Worm (Caenorhabditis elegans) whole organism, midembryonic: ENCODE data around the gene ZK795.3.

ENCODE experiments used
- T22C8.4 ChIP-seq: fragments of 200-800 bp; sonication (Bioruptor generic); IDR thresholded peaks from 2 replicates; pipeline ENCODE4 v1.3.6; 2022; ENCODE audit warnings: missing genetic modification characterization, missing compliant biosample characterization
- cog-1 ChIP-seq: sonication (generic microtip); optimal IDR thresholded peaks from 2 replicates; lab custom pipeline; 2016; ENCODE audit warnings: missing genetic modification characterization, missing compliant biosample characterization
- flt-1 ChIP-seq: fragments of 200-800 bp; sonication (Bioruptor generic); IDR thresholded peaks from 2 replicates; pipeline ENCODE4 v1.3.6; 2022; ENCODE audit warnings: missing genetic modification characterization, missing compliant biosample characterization
- klf-2 ChIP-seq: fragments of 200-800 bp; sonication (Bioruptor generic); conservative IDR thresholded peaks from 2 replicates; pipeline ENCODE4 v1.3.6; 2022; ENCODE audit warnings: missing genetic modification reagents, missing genetic modification characterization, missing compliant biosample characterization
- med-1 ChIP-seq: sonication (generic microtip); optimal IDR thresholded peaks from 2 replicates; lab custom pipeline; 2017; ENCODE audit warnings: missing genetic modification characterization, mild to moderate bottlenecking, missing compliant biosample characterization, antibody characterized with exemption, missing genetic modification reagents; ENCODE audit not compliant: insufficient read depth
- ref-1 ChIP-seq: fragments of 200-800 bp; sonication (Bioruptor generic); conservative IDR thresholded peaks from 2 replicates; pipeline ENCODE4 v1.3.6; 2022; ENCODE audit warnings: missing genetic modification reagents, missing genetic modification characterization, missing compliant biosample characterization
- tab-1 ChIP-seq: fragments of 200-800 bp; sonication (Bioruptor generic); IDR thresholded peaks from 2 replicates; pipeline ENCODE4 v1.3.6; 2022; ENCODE audit warnings: missing genetic modification characterization, missing compliant biosample characterization
- ztf-23 ChIP-seq: fragments of 200-800 bp; sonication (Bioruptor generic); IDR thresholded peaks from 2 replicates; pipeline ENCODE4 v1.3.6; 2022; ENCODE audit warnings: missing genetic modification reagents, missing genetic modification characterization, missing compliant biosample characterization
- ztf-29 ChIP-seq: fragments of 200-800 bp; sonication (Bioruptor generic); IDR thresholded peaks from 2 replicates; pipeline ENCODE4 v1.3.6; 2022; ENCODE audit warnings: missing genetic modification reagents, missing genetic modification characterization, missing compliant biosample characterization

ZK795.3 gene

ce11 chrIV:12567176-12567892 lies 8.2 kb downstream of the ZK795.3 start, which contains the start of the genes hsb-1 and let-99:
Gene hsb-1, minus strand, starts transcription at chrIV:12567226.
Gene let-99, plus strand, starts transcription at chrIV:12567842.
- TF ChIP-seq klf-2 (GFP tag; lab: Robert Waterston, UW) (no peak), med-1 (GFP tag; lab: Kevin White, UChicago) (no peak), tab-1 (GFP tag; lab: Robert Waterston, UW) (no peak), ztf-23 (GFP tag; lab: Robert Waterston, UW) (no peak), ref-1 (GFP tag; lab: Robert Waterston, UW) (no peak), T22C8.4 (no peak), cog-1 (tag; lab: Kevin White, UChicago) (no peak), ztf-29 (GFP tag; lab: Robert Waterston, UW) (no peak), flt-1 (GFP tag; lab: Robert Waterston, UW) (no peak)

- TF ChIP-seq ztf-29 (GFP tag; lab: Robert Waterston, UW), result no peak
- TF ChIP-seq ref-1 (GFP tag; lab: Robert Waterston, UW), result no peak
- TF ChIP-seq med-1 (GFP tag; lab: Kevin White, UChicago), result no peak
Observed at ce11 chrIV:12570546-12570945, 11.4 kb downstream of the ZK795.3 start.

- TF ChIP-seq med-1 (GFP tag; lab: Kevin White, UChicago), result no peak
- TF ChIP-seq flt-1 (GFP tag; lab: Robert Waterston, UW), result no peak
- no peak for TF ChIP-seq klf-2 (GFP tag; lab: Robert Waterston, UW)
- TF ChIP-seq T22C8.4, result no peak
- no peak for TF ChIP-seq ztf-23 (GFP tag; lab: Robert Waterston, UW)
- no peak for TF ChIP-seq tab-1 (GFP tag; lab: Robert Waterston, UW)
- TF ChIP-seq ref-1 (GFP tag; lab: Robert Waterston, UW), result no peak
- TF ChIP-seq ztf-29 (GFP tag; lab: Robert Waterston, UW), result no peak
Observed at ce11 chrIV:12571047-12571446, 11.9 kb downstream of the ZK795.3 start, which contains the start of gene K08E7.4. Gene K08E7.4, minus strand, starts transcription at chrIV:12571147.

- TF ChIP-seq flt-1 (GFP tag; lab: Robert Waterston, UW) (no peak), ztf-29 (GFP tag; lab: Robert Waterston, UW) (no peak)
Observed at ce11 chrIV:12573068-12573467, 13.9 kb downstream of the ZK795.3 start, which contains the start of gene K08E7.5. Gene K08E7.5, plus strand, starts transcription at chrIV:12573368.

- TF ChIP-seq T22C8.4, result no peak
- no peak for TF ChIP-seq tab-1 (GFP tag; lab: Robert Waterston, UW)
- no peak for TF ChIP-seq med-1 (GFP tag; lab: Kevin White, UChicago)
- TF ChIP-seq ref-1 (GFP tag; lab: Robert Waterston, UW), result no peak
- TF ChIP-seq klf-2 (GFP tag; lab: Robert Waterston, UW), result no peak
Observed at ce11 chrIV:12574265-12574664, 15.1 kb downstream of the ZK795.3 start.

ce11 chrIV:12581046-12581445 lies 21.9 kb downstream of the ZK795.3 start, which contains the start of gene K08E7.6:
Gene K08E7.6, minus strand, starts transcription at chrIV:12581146.
- TF ChIP-seq T22C8.4, result no peak
- TF ChIP-seq ref-1 (GFP tag; lab: Robert Waterston, UW), result no peak
- TF ChIP-seq ztf-29 (GFP tag; lab: Robert Waterston, UW), result no peak
- TF ChIP-seq ztf-23 (GFP tag; lab: Robert Waterston, UW), result no peak
- TF ChIP-seq klf-2 (GFP tag; lab: Robert Waterston, UW), result no peak
- no peak for TF ChIP-seq tab-1 (GFP tag; lab: Robert Waterston, UW)
- TF ChIP-seq cog-1 (tag; lab: Kevin White, UChicago), result no peak
- no peak for TF ChIP-seq med-1 (GFP tag; lab: Kevin White, UChicago)

- TF ChIP-seq tab-1 (GFP tag; lab: Robert Waterston, UW), result no peak
- TF ChIP-seq ztf-29 (GFP tag; lab: Robert Waterston, UW), result no peak
- TF ChIP-seq ztf-23 (GFP tag; lab: Robert Waterston, UW), result no peak
- TF ChIP-seq flt-1 (GFP tag; lab: Robert Waterston, UW), result no peak
- no peak for TF ChIP-seq T22C8.4
- TF ChIP-seq klf-2 (GFP tag; lab: Robert Waterston, UW), result no peak
- TF ChIP-seq cog-1 (tag; lab: Kevin White, UChicago), result no peak
- TF ChIP-seq ref-1 (GFP tag; lab: Robert Waterston, UW), result no peak
- TF ChIP-seq med-1 (GFP tag; lab: Kevin White, UChicago), result no peak
Observed at ce11 chrIV:12583181-12583580, 24.0 kb downstream of the ZK795.3 start.

- no peak for TF ChIP-seq ztf-29 (GFP tag; lab: Robert Waterston, UW)
- no peak for TF ChIP-seq med-1 (GFP tag; lab: Kevin White, UChicago)
- no peak for TF ChIP-seq flt-1 (GFP tag; lab: Robert Waterston, UW)
- no peak for TF ChIP-seq tab-1 (GFP tag; lab: Robert Waterston, UW)
- 0 out of 2 replicates have a peak, but pooled peaks have one; percentile 44 for TF ChIP-seq ref-1 (GFP tag; lab: Robert Waterston, UW)
- no peak for TF ChIP-seq klf-2 (GFP tag; lab: Robert Waterston, UW)
- TF ChIP-seq cog-1 (tag; lab: Kevin White, UChicago), result no peak
- TF ChIP-seq T22C8.4, result no peak
- TF ChIP-seq ztf-23 (GFP tag; lab: Robert Waterston, UW), result 0 out of 2 replicates have a peak, but pooled peaks have one; percentile 6
Observed at ce11 chrIV:12584146-12584545, 25.0 kb downstream of the ZK795.3 start.

ce11 chrIV:12585966-12586365 lies 26.8 kb downstream of the ZK795.3 start, which contains the start of gene K08E7.8:
Gene K08E7.8, minus strand, starts transcription at chrIV:12586066.
- TF ChIP-seq flt-1 (GFP tag; lab: Robert Waterston, UW) (no peak), ref-1 (GFP tag; lab: Robert Waterston, UW) (no peak), med-1 (GFP tag; lab: Kevin White, UChicago) (no peak), klf-2 (GFP tag; lab: Robert Waterston, UW) (no peak), ztf-23 (GFP tag; lab: Robert Waterston, UW) (no peak), cog-1 (tag; lab: Kevin White, UChicago) (no peak), ztf-29 (GFP tag; lab: Robert Waterston, UW) (no peak), tab-1 (GFP tag; lab: Robert Waterston, UW) (no peak), T22C8.4 (no peak)
